Worm (Caenorhabditis elegans): ENCODE data around the gene far-8.
A peak's percentile ranks its signal among the peaks of the same experiment; 100 is the strongest.

Gene far-8

DNA sequence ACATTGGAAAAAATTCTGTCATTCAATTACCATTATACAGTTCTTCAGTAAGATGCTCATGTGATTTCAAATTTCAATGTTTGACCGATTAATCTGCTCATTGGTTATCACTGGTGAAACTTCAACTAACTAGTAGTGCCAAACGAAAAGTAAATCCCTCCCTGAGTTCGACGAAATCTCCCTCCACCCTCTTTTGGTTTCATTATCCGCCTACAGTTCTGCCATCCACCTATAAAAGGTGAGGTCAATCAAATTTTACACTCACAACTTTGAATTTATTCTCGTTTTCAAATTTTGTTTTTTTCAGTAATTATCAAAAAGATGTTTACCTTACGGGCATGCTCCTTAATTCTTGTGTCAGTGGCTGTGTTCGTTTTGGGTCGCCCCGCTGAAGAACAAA is at the start of gene far-8:
TSS of gene far-8 (plus strand) at position 301 of the 400 bp plus-strand sequence.
- TF ChIP-seq mdl-1 (tag; optimal IDR thresholded peaks at IDR 0.05) = no peak
- no peak for TF ChIP-seq elt-1 (tag; optimal IDR thresholded peaks at IDR 0.05)
- TF ChIP-seq nhr-28 (tag; optimal IDR thresholded peaks at IDR 0.05) = no peak
- no peak for TF ChIP-seq jun-1 (tag; optimal IDR thresholded peaks at IDR 0.05)
- no peak for TF ChIP-seq elt-2 (tag; optimal IDR thresholded peaks at IDR 0.05)
- no peak for TF ChIP-seq ZK546.5 (tag; optimal IDR thresholded peaks at IDR 0.05)
- TF ChIP-seq ceh-28 (tag; optimal IDR thresholded peaks at IDR 0.05) = no peak
- no peak for TF ChIP-seq fkh-10 (GFP tag; optimal IDR thresholded peaks at IDR 0.05)
- no peak for TF ChIP-seq fos-1 (tag; optimal IDR thresholded peaks at IDR 0.05)
- no peak for TF ChIP-seq hmg-11 (tag; optimal IDR thresholded peaks at IDR 0.05)
- no peak for TF ChIP-seq tbx-2 (tag; optimal IDR thresholded peaks at IDR 0.05)
- no peak for TF ChIP-seq mml-1 (tag; optimal IDR thresholded peaks at IDR 0.05)
- TF ChIP-seq nfya-1 (tag; optimal IDR thresholded peaks at IDR 0.05; ENCODE audit: insufficient read depth) = no peak
- TF ChIP-seq nhr-77 (tag; optimal IDR thresholded peaks at IDR 0.05) = no peak
- TF ChIP-seq nhr-23 (tag; optimal IDR thresholded peaks at IDR 0.05) = no peak
- TF ChIP-seq unc-39 (tag; optimal IDR thresholded peaks at IDR 0.05) = no peak
- TF ChIP-seq ceh-82 (tag; optimal IDR thresholded peaks at IDR 0.05) = no peak

DNA sequence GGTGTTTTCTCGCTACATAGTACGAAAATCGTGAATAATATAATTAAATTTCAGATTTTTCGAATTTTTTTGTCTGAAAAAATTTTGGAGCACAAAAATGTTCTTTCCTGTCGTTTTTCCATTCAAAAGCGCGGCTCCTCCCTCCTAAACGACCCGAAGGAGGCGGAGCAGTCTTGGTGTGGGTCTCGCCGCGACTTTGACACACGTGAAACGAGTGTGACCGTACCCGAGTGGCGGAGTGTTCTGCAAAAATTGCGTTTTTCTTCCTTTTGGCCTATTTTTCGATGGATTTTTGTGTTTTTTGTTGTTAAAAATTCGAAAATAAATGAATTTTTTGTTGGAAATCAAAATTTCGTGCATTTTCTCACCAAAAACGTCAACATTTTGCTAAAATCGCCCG is 49.1 kb upstream of the far-8 start, which contains the start of gene snt-2:
TSS of gene snt-2 (minus strand) at position 139 of the 400 bp plus-strand sequence.
- no peak for TF ChIP-seq mdl-1 (tag; optimal IDR thresholded peaks at IDR 0.05)
- TF ChIP-seq R02D3.7 (tag; optimal IDR thresholded peaks at IDR 0.05) = peak; percentile 26
- TF ChIP-seq pha-4 (tag; optimal IDR thresholded peaks at IDR 0.05) = peak; percentile 76
- no peak for TF ChIP-seq ceh-16 (tag; optimal IDR thresholded peaks at IDR 0.05)
- TF ChIP-seq eor-1 (tag; optimal IDR thresholded peaks at IDR 0.05) = no peak
- TF ChIP-seq ceh-28 (tag; optimal IDR thresholded peaks at IDR 0.05) = no peak
- peak; percentile 29 for TF ChIP-seq ama-1 (optimal IDR thresholded peaks at IDR 0.05)
- no peak for TF ChIP-seq ztf-11 (tag; optimal IDR thresholded peaks at IDR 0.05)
- TF ChIP-seq lin-39 (tag; optimal IDR thresholded peaks at IDR 0.05) = peak; percentile 91
- peak; percentile 72 for TF ChIP-seq hmg-11 (tag; optimal IDR thresholded peaks at IDR 0.05)
- TF ChIP-seq skn-1 (tag; optimal IDR thresholded peaks at IDR 0.05) = peak; percentile 38
- TF ChIP-seq nhr-23 (tag; optimal IDR thresholded peaks at IDR 0.05) = peak; percentile 58
- TF ChIP-seq zag-1 (tag; optimal IDR thresholded peaks at IDR 0.05) = no peak
- peak; percentile 71 for TF ChIP-seq nhr-25 (tag; optimal IDR thresholded peaks at IDR 0.05)
- no peak for TF ChIP-seq jun-1 (tag; optimal IDR thresholded peaks at IDR 0.05)
- TF ChIP-seq nhr-12 (tag; optimal IDR thresholded peaks at IDR 0.05) = no peak
- peak; percentile 96 for TF ChIP-seq nfya-1 (tag; optimal IDR thresholded peaks at IDR 0.05; ENCODE audit: insufficient read depth)
- TF ChIP-seq lsy-12 (tag; optimal IDR thresholded peaks at IDR 0.05) = peak; percentile 81
- no peak for TF ChIP-seq unc-62 (GFP tag; optimal IDR thresholded peaks at IDR 0.05)
- TF ChIP-seq ZK546.5 (tag; optimal IDR thresholded peaks at IDR 0.05) = no peak
- no peak for TF ChIP-seq fos-1 (tag; optimal IDR thresholded peaks at IDR 0.05)
- peak; percentile 86 for TF ChIP-seq lin-15B (tag; optimal IDR thresholded peaks at IDR 0.05)
- TF ChIP-seq fkh-10 (GFP tag; optimal IDR thresholded peaks at IDR 0.05) = peak; percentile 56
- peak; percentile 59 for TF ChIP-seq egl-5 (tag; optimal IDR thresholded peaks at IDR 0.05)
- peak; percentile 60 for TF ChIP-seq snpc-4 (tag; optimal IDR thresholded peaks at IDR 0.05)
- no peak for TF ChIP-seq sea-2 (GFP tag; optimal IDR thresholded peaks at IDR 0.05)
- TF ChIP-seq pqm-1 (tag; optimal IDR thresholded peaks at IDR 0.05) = peak; percentile 29
- peak; percentile 71 for TF ChIP-seq elt-2 (tag; optimal IDR thresholded peaks at IDR 0.05)
- no peak for TF ChIP-seq ztf-4 (tag; optimal IDR thresholded peaks at IDR 0.05)
- TF ChIP-seq egl-27 (tag; optimal IDR thresholded peaks at IDR 0.05) = no peak
- TF ChIP-seq daf-12 (tag; optimal IDR thresholded peaks at IDR 0.05) = no peak

DNA sequence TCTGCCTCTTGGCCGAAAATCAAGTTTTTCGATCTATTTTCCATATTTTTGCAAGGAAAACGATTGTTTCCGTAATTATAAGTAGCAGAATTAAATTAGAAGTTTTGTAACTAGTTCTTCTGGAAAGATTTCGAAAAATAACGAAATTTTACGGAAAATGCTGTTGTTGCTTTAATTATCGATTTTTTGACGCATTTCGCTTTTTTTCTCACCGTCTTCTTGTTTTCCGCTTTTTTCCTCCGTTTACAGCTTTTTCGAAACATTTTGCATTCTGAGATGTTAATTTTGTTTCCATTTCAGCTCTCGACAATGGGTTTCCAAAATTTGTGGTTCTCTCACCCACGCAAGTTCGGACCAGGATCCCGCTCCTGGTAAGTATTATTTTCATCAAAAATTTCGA is 48.7 kb upstream of the far-8 start, which contains the start of gene rps-29:
TSS of gene rps-29 (plus strand) at position 301 of the 400 bp plus-strand sequence.
- TF ChIP-seq ceh-28 (tag; optimal IDR thresholded peaks at IDR 0.05) (peak; percentile 17), nhr-23 (tag; optimal IDR thresholded peaks at IDR 0.05) (no peak)

DNA sequence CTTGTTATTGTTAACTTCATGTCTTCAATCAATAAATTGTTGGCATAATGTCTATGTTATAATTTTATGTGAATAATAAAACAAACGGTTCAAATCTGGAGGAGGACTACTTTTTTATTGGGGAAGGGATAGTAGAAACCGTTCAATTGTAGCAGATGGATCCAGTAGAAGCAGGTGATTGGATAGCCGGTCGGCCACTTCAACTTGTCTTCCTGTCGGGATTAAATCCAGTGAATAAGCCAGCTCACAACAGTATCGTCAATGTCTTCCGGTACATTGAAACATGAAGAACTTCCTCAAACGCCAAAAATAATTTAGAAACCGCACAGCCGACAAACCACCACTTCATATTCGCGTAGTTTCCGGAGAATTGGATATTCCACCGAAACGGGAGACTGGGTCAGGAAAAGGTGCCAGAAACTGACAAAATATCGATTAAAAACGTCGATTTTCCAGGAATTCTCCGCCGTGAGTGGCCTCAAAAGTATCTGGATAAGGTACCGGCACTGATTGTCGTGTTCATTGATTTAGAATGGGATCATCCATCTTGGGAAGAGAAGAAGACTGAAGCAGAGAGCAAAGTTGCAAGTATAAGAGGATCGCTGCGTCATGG is 47.6 kb upstream of the far-8 start, which contains the start of gene trpp-11:
TSS of gene trpp-11 (plus strand) at position 153 of the 613 bp plus-strand sequence.
- no peak for TF ChIP-seq mdl-1 (tag; optimal IDR thresholded peaks at IDR 0.05)
- no peak for TF ChIP-seq elt-3 (tag; optimal IDR thresholded peaks at IDR 0.05)
- TF ChIP-seq ZK546.5 (tag; optimal IDR thresholded peaks at IDR 0.05) = no peak
- no peak for TF ChIP-seq ceh-9 (tag; optimal IDR thresholded peaks at IDR 0.05)

Data from whole organism, L3 larva.